Fruit fly (Drosophila melanogaster) whole organism, adult: ENCODE results near the gene CG42781.

Experiments used
- CG11617 ChIP-seq: fragments of 200-800 bp; sonication (Bioruptor generic); optimal IDR thresholded peaks from 2 replicates; lab custom pipeline; 2017; ENCODE audit warnings: mild to moderate bottlenecking, missing biosample characterization, missing genetic modification reagents, missing genetic modification characterization
- CG12768 ChIP-seq: fragments of 200-800 bp; sonication (Bioruptor generic); optimal IDR thresholded peaks from 2 replicates; lab custom pipeline; 2017; ENCODE audit warnings: missing biosample characterization, missing genetic modification characterization, mild to moderate bottlenecking, moderate library complexity, missing genetic modification reagents
- CG14711 ChIP-seq: fragments of 200-800 bp; sonication (Bioruptor generic); optimal IDR thresholded peaks from 2 replicates; lab custom pipeline; 2018; ENCODE audit warnings: missing biosample characterization, mild to moderate bottlenecking, missing genetic modification characterization, moderate library complexity
- CG1620 ChIP-seq: fragments of 200-800 bp; sonication (Bioruptor generic); optimal IDR thresholded peaks from 2 replicates; lab custom pipeline; 2016; ENCODE audit warnings: missing biosample characterization, missing genetic modification characterization
- CG33017 ChIP-seq: fragments of 200-800 bp; sonication (Bioruptor generic); optimal IDR thresholded peaks from 2 replicates; lab custom pipeline; 2018; ENCODE audit warnings: missing biosample characterization, mild to moderate bottlenecking, missing genetic modification characterization, moderate library complexity
- CG5204 ChIP-seq: fragments of 200-800 bp; sonication (Bioruptor generic); optimal IDR thresholded peaks from 2 replicates; lab custom pipeline; 2016; ENCODE audit warnings: missing biosample characterization, missing genetic modification characterization
- CG7045 ChIP-seq: fragments of 200-800 bp; sonication (Bioruptor generic); optimal IDR thresholded peaks from 2 replicates; lab custom pipeline; 2017; ENCODE audit warnings: missing biosample characterization, mild to moderate bottlenecking, missing genetic modification characterization
- CG7101 ChIP-seq: fragments of 200-800 bp; sonication (Bioruptor generic); optimal IDR thresholded peaks from 2 replicates; lab custom pipeline; 2018; ENCODE audit warnings: missing biosample characterization, mild to moderate bottlenecking, missing genetic modification characterization, moderate library complexity
- Clk ChIP-seq: fragments of 200-800 bp; sonication (Bioruptor generic); optimal IDR thresholded peaks from 2 replicates; lab custom pipeline; 2017; ENCODE audit warnings: missing biosample characterization, missing genetic modification characterization
- Crg-1 ChIP-seq: fragments of 200-800 bp; sonication (Bioruptor generic); optimal IDR thresholded peaks from 2 replicates; lab custom pipeline; 2016; ENCODE audit warnings: missing biosample characterization, missing genetic modification characterization
- Hr96 ChIP-seq: fragments of 200-800 bp; sonication (Bioruptor generic); optimal IDR thresholded peaks from 2 replicates; lab custom pipeline; 2016; ENCODE audit warnings: missing biosample characterization, missing genetic modification characterization
- Mnt ChIP-seq: fragments of 200-800 bp; sonication (Bioruptor generic); optimal IDR thresholded peaks from 2 replicates; lab custom pipeline; 2016; ENCODE audit warnings: missing biosample characterization, mild to moderate bottlenecking, missing genetic modification characterization
- bab1 ChIP-seq: fragments of 200-800 bp; sonication (Bioruptor generic); optimal IDR thresholded peaks from 3 replicates; lab custom pipeline; 2019; ENCODE audit warnings: missing biosample characterization, mild to moderate bottlenecking, missing genetic modification characterization, moderate library complexity
- cic ChIP-seq: fragments of 200-800 bp; sonication (Bioruptor generic); optimal IDR thresholded peaks from 2 replicates; lab custom pipeline; 2017; ENCODE audit warnings: missing biosample characterization, mild to moderate bottlenecking, missing genetic modification characterization, moderate library complexity
- cnc ChIP-seq, 2 experiments: fragments of >200 bp; optimal IDR thresholded peaks; 2 replicates each; lab custom pipeline; 2017
- kay ChIP-seq: fragments of 200-800 bp; sonication (Bioruptor generic); peaks from one replicate; lab custom pipeline; 2016; ENCODE audit warnings: missing biosample characterization, missing genetic modification characterization, borderline replicate concordance
- ovo ChIP-seq: fragments of 200-800 bp; sonication (Bioruptor generic); optimal IDR thresholded peaks from 2 replicates; lab custom pipeline; 2016; ENCODE audit warnings: missing biosample characterization, missing genetic modification characterization
- pad ChIP-seq: fragments of 200-800 bp; sonication (Bioruptor generic); optimal IDR thresholded peaks from 3 replicates; lab custom pipeline; 2017; ENCODE audit warnings: missing biosample characterization, missing genetic modification characterization, mild to moderate bottlenecking, moderate library complexity, missing genetic modification reagents
- tj ChIP-seq: fragments of 200-800 bp; sonication (Bioruptor generic); optimal IDR thresholded peaks from 3 replicates; lab custom pipeline; 2017; ENCODE audit warnings: missing biosample characterization, mild to moderate bottlenecking, missing genetic modification characterization, moderate library complexity
- toe ChIP-seq: fragments of 200-800 bp; sonication (Bioruptor generic); optimal IDR thresholded peaks from 2 replicates; lab custom pipeline; 2016; ENCODE audit warnings: missing biosample characterization, missing genetic modification characterization

The CG42781 gene

dm6 chrX:7339610-7340326, 43.0 kb downstream of the CG42781 start:
- no peak for TF ChIP-seq CG14711 (tag; lab: Kevin White, UChicago)
- TF ChIP-seq Clk (GFP tag; lab: Kevin White, UChicago) = no peak
- no peak for TF ChIP-seq pad (GFP tag; lab: Kevin White, UChicago)
- no peak for TF ChIP-seq Mnt
- no peak for TF ChIP-seq CG33017
- no peak for TF ChIP-seq CG5204 (GFP tag; lab: Kevin White, UChicago)
- no peak for TF ChIP-seq CG1620 (GFP tag; lab: Kevin White, UChicago)
- no peak for TF ChIP-seq cic
- TF ChIP-seq bab1 = no peak
- no peak for TF ChIP-seq CG12768 (GFP tag; lab: Kevin White, UChicago)
- TF ChIP-seq ovo (GFP tag; lab: Kevin White, UChicago) = no peak
- no peak for TF ChIP-seq CG7101 (tag; lab: Kevin White, UChicago)
- TF ChIP-seq Hr96 (GFP tag; lab: Kevin White, UChicago) = no peak
- TF ChIP-seq CG7045 (GFP tag; lab: Kevin White, UChicago) = no peak
- no peak for TF ChIP-seq Crg-1
- TF ChIP-seq CG11617 (GFP tag; lab: Kevin White, UChicago) = no peak
- TF ChIP-seq tj = no peak
- TF ChIP-seq toe = no peak
- TF ChIP-seq cnc (optimal IDR thresholded peaks at IDR 0.05; lab: Kevin White, UChicago) = no peak
- TF ChIP-seq kay = no peak

dm6 chrX:7338538-7338937, 44.3 kb downstream of the CG42781 start:
- TF ChIP-seq tj = no peak
- no peak for TF ChIP-seq CG7101 (tag; lab: Kevin White, UChicago)
- no peak for TF ChIP-seq CG33017
- no peak for TF ChIP-seq CG5204 (GFP tag; lab: Kevin White, UChicago)
- no peak for TF ChIP-seq bab1

dm6 chrX:7337975-7338374, 44.8 kb downstream of the CG42781 start:
- no peak for TF ChIP-seq cic
- TF ChIP-seq pad (GFP tag; lab: Kevin White, UChicago) = peak; percentile 92

- no peak for TF ChIP-seq CG12768 (GFP tag; lab: Kevin White, UChicago)
- no peak for TF ChIP-seq CG7045 (GFP tag; lab: Kevin White, UChicago)
- no peak for TF ChIP-seq ovo (GFP tag; lab: Kevin White, UChicago)
- TF ChIP-seq CG14711 (tag; lab: Kevin White, UChicago) = peak; percentile 41
- TF ChIP-seq CG11617 (GFP tag; lab: Kevin White, UChicago) = no peak
- TF ChIP-seq Hr96 (GFP tag; lab: Kevin White, UChicago) = peak; percentile 48
- no peak for TF ChIP-seq kay
- TF ChIP-seq CG33017 = no peak
- no peak for TF ChIP-seq Mnt
- no peak for TF ChIP-seq cic
- TF ChIP-seq CG7101 (tag; lab: Kevin White, UChicago) = peak; percentile 60
- no peak for TF ChIP-seq Crg-1
- no peak for TF ChIP-seq cnc (optimal IDR thresholded peaks at IDR 0.05; lab: Kevin White, UChicago)
- peak; percentile 2 for TF ChIP-seq CG1620 (GFP tag; lab: Kevin White, UChicago)
- TF ChIP-seq toe = no peak
- TF ChIP-seq CG5204 (GFP tag; lab: Kevin White, UChicago) = no peak
- TF ChIP-seq bab1 = peak; percentile 69
- no peak for TF ChIP-seq pad (GFP tag; lab: Kevin White, UChicago)
Measured at dm6 chrX:7336962-7337844, 45.6 kb downstream of the CG42781 start, which contains the start of gene CBP. TSS of gene CBP (plus strand) at chrX:7337352.

dm6 chrX:7336121-7336961, 46.4 kb downstream of the CG42781 start:
- TF ChIP-seq bab1 (peak; percentile 61), CG7045 (GFP tag; lab: Kevin White, UChicago) (no peak), CG14711 (tag; lab: Kevin White, UChicago) (peak; percentile 9)

- TF ChIP-seq CG7101 (tag; lab: Kevin White, UChicago) = peak; percentile 20
- no peak for TF ChIP-seq CG1620 (GFP tag; lab: Kevin White, UChicago)
Measured at dm6 chrX:7335524-7335991, 47.2 kb downstream of the CG42781 start.
